Fruit fly (Drosophila melanogaster) whole organism, embryonic: Measurements from ENCODE around the gene AlkB.
A peak's percentile ranks its signal among the peaks of the same experiment; 100 is the strongest.

Experiments
- Awh ChIP-seq: fragments of 200-800 bp; sonication (Bioruptor generic); IDR thresholded peaks from 2 replicates; pipeline ENCODE4, ENCODE4 v1.3.6; 2022; ENCODE audit warnings: missing biosample characterization, missing genetic modification characterization
- CG10267 ChIP-seq: fragments of 200-800 bp; sonication (Bioruptor generic); optimal IDR thresholded peaks from 2 replicates; lab custom pipeline; 2018; ENCODE audit warnings: missing biosample characterization, mild to moderate bottlenecking, missing genetic modification characterization, moderate library complexity
- CG14441 ChIP-seq: fragments of 200-800 bp; sonication (Bioruptor generic); IDR thresholded peaks from 2 replicates; pipeline ENCODE4 v1.3.6; 2022; ENCODE audit warnings: missing biosample characterization, missing genetic modification characterization
- CG14710 ChIP-seq: fragments of 200-800 bp; sonication (Bioruptor generic); optimal IDR thresholded peaks from 3 replicates; lab custom pipeline; 2019; ENCODE audit warnings: missing biosample characterization, mild to moderate bottlenecking, missing genetic modification characterization, moderate library complexity
- CG1529 ChIP-seq: fragments of 200-800 bp; sonication (Bioruptor generic); optimal IDR thresholded peaks from 3 replicates; lab custom pipeline; 2018; ENCODE audit warnings: missing biosample characterization, missing genetic modification characterization
- CG1603 ChIP-seq: fragments of 200-800 bp; sonication (Bioruptor generic); optimal IDR thresholded peaks from 2 replicates; lab custom pipeline; 2019; ENCODE audit warnings: missing biosample characterization, mild to moderate bottlenecking, missing genetic modification characterization, moderate library complexity
- CG17328 ChIP-seq: fragments of 200-800 bp; sonication (Bioruptor generic); IDR thresholded peaks from 2 replicates; pipeline ENCODE4 v1.3.6; 2022; ENCODE audit warnings: missing biosample characterization, missing genetic modification characterization
- CG2712 ChIP-seq: fragments of 200-800 bp; optimal IDR thresholded peaks from 3 replicates; lab custom pipeline; 2019; ENCODE audit warnings: missing biosample characterization, mild to moderate bottlenecking, missing genetic modification characterization, moderate library complexity
- CG3995 ChIP-seq: fragments of 200-800 bp; sonication (Bioruptor generic); optimal IDR thresholded peaks from 3 replicates; lab custom pipeline; 2016; ENCODE audit warnings: missing biosample characterization, missing genetic modification characterization
- CG42726 ChIP-seq: fragments of 200-800 bp; sonication (Bioruptor generic); IDR thresholded peaks from 2 replicates; pipeline ENCODE4 v1.3.6; 2022; ENCODE audit warnings: missing biosample characterization, missing genetic modification characterization; ENCODE audit not compliant: partially characterized antibody
- CG6175 ChIP-seq: fragments of 200-800 bp; sonication (Bioruptor generic); IDR thresholded peaks from 3 replicates; pipeline ENCODE4 v1.3.6; 2022; ENCODE audit warnings: missing biosample characterization, missing genetic modification characterization
- CG7786 ChIP-seq: fragments of 200-800 bp; sonication (Bioruptor generic); optimal IDR thresholded peaks from 2 replicates; lab custom pipeline; 2016; ENCODE audit warnings: missing biosample characterization, missing genetic modification characterization
- CG7928 ChIP-seq: fragments of 200-800 bp; sonication (Bioruptor generic); optimal IDR thresholded peaks from 2 replicates; lab custom pipeline; 2017; ENCODE audit warnings: missing biosample characterization, mild to moderate bottlenecking, missing genetic modification characterization
- CG8290 ChIP-seq, 3 experiments: fragments of 200-800 bp; sonication (Bioruptor generic); optimal IDR thresholded peaks; 2 replicates each; lab custom pipeline; 2016 to 2019; ENCODE audit warnings: missing biosample characterization in 3 of 3, missing genetic modification characterization in 3 of 3, mild to moderate bottlenecking in 2 of 3, moderate library complexity in 1 of 3
- CG8924 ChIP-seq: fragments of 200-800 bp; optimal IDR thresholded peaks from 3 replicates; lab custom pipeline; 2019; ENCODE audit warnings: missing biosample characterization, mild to moderate bottlenecking, missing genetic modification characterization, moderate library complexity
- CrebB ChIP-seq: fragments of 200-800 bp; sonication (Bioruptor generic); optimal IDR thresholded peaks from 3 replicates; lab custom pipeline; 2018; ENCODE audit warnings: missing biosample characterization, mild to moderate bottlenecking, missing genetic modification characterization
- D ChIP-seq, 2 experiments: fragments of 200-800 bp in 1 of 2; fragments of >200 bp in 1 of 2; sonication (Bioruptor generic) in 1 of 2; optimal IDR thresholded peaks; 2 replicates in 1 of 2; 3 replicates in 1 of 2; lab custom pipeline; 2017; ENCODE audit warnings: mild to moderate bottlenecking in 1 of 2, missing biosample characterization in 1 of 2, missing genetic modification characterization in 1 of 2, missing genetic modification reagents in 1 of 2
- Dbx ChIP-seq: fragments of 200-800 bp; sonication (Bioruptor generic); IDR thresholded peaks from 3 replicates; pipeline ENCODE4 v1.3.6; 2022; ENCODE audit warnings: missing biosample characterization, missing genetic modification characterization
- Dll ChIP-seq: fragments of 200-800 bp; sonication (Bioruptor generic); IDR thresholded peaks from 4 replicates; pipeline ENCODE4 v1.3.6; 2022; ENCODE audit warnings: missing biosample characterization, missing genetic modification characterization; ENCODE audit not compliant: partially characterized antibody
- Hmx ChIP-seq: fragments of 200-800 bp; sonication (Bioruptor generic); optimal IDR thresholded peaks from 2 replicates; lab custom pipeline; 2016; ENCODE audit warnings: missing biosample characterization, missing genetic modification characterization
- Hr78 ChIP-seq, 2 experiments: fragments of 200-800 bp in 1 of 2; fragments of >200 bp in 1 of 2; sonication (Bioruptor generic) in 1 of 2; optimal IDR thresholded peaks; 2 replicates each; lab custom pipeline; 2017 to 2019; ENCODE audit warnings: missing biosample characterization in 2 of 2, missing genetic modification characterization in 2 of 2, mild to moderate bottlenecking in 1 of 2, moderate library complexity in 1 of 2
- MBD-R2 ChIP-seq: fragments of 200-800 bp; sonication (Bioruptor generic); IDR thresholded peaks from 2 replicates; pipeline ENCODE4 v1.3.6; 2022; ENCODE audit warnings: missing biosample characterization, missing genetic modification characterization
- NFAT ChIP-seq: fragments of 200-800 bp; sonication (Bioruptor generic); IDR thresholded peaks from 2 replicates; pipeline ENCODE4 v1.3.6; 2022; ENCODE audit warnings: missing biosample characterization, missing genetic modification characterization
- PHDP ChIP-seq: fragments of 200-800 bp; sonication (Bioruptor generic); optimal IDR thresholded peaks from 3 replicates; lab custom pipeline; 2018; ENCODE audit warnings: missing biosample characterization, mild to moderate bottlenecking, missing genetic modification characterization, moderate library complexity
- Scr ChIP-seq: fragments of 200-800 bp; sonication (Bioruptor generic); IDR thresholded peaks from 2 replicates; pipeline ENCODE4 v1.3.6; 2022; ENCODE audit warnings: missing biosample characterization, missing genetic modification characterization; ENCODE audit not compliant: partially characterized antibody
- Sin3A ChIP-seq: fragments of >200 bp; optimal IDR thresholded peaks from 2 replicates; lab custom pipeline; 2018
- Stat92E ChIP-seq, 3 experiments: fragments of >200 bp in 2 of 3; fragments of 200-800 bp in 1 of 3; sonication (Bioruptor generic) in 1 of 3; optimal IDR thresholded peaks; 2 replicates each; lab custom pipeline; 2017 to 2019; ENCODE audit warnings: missing biosample characterization in 3 of 3, missing genetic modification characterization in 3 of 3, mild to moderate bottlenecking in 1 of 3, moderate library complexity in 1 of 3
- ara ChIP-seq: fragments of 200-800 bp; sonication (Bioruptor generic); IDR thresholded peaks from 2 replicates; pipeline ENCODE4 v1.3.6; 2022; ENCODE audit warnings: missing biosample characterization, missing genetic modification characterization
- bcd ChIP-seq: fragments of 200-800 bp; sonication (Bioruptor generic); optimal IDR thresholded peaks from 2 replicates; lab custom pipeline; 2017; ENCODE audit warnings: missing biosample characterization, mild to moderate bottlenecking, missing genetic modification characterization
- chif ChIP-seq, 2 experiments: fragments of 200-800 bp; sonication (Bioruptor generic); optimal IDR thresholded peaks; 3 replicates each; lab custom pipeline; 2016; ENCODE audit warnings: missing biosample characterization in 2 of 2, missing genetic modification characterization in 2 of 2
- chinmo ChIP-seq: fragments of 200-800 bp; sonication (Bioruptor generic); IDR thresholded peaks from 4 replicates; pipeline ENCODE4 v1.3.6; 2022; ENCODE audit warnings: missing biosample characterization, missing genetic modification characterization; ENCODE audit not compliant: partially characterized antibody
- dm ChIP-seq: fragments of 200-800 bp; sonication (Bioruptor generic); optimal IDR thresholded peaks from 3 replicates; lab custom pipeline; 2016; ENCODE audit warnings: missing biosample characterization, missing genetic modification characterization
- dpn ChIP-seq, 2 experiments: fragments of 200-800 bp; sonication (Bioruptor generic); optimal IDR thresholded peaks; 3 replicates each; lab custom pipeline; 2016; ENCODE audit warnings: missing biosample characterization in 2 of 2, missing genetic modification characterization in 2 of 2
- ewg ChIP-seq: fragments of 200-800 bp; sonication (Bioruptor generic); optimal IDR thresholded peaks from 3 replicates; lab custom pipeline; 2017; ENCODE audit warnings: mild to moderate bottlenecking, missing biosample characterization, missing genetic modification reagents, missing genetic modification characterization
- grn ChIP-seq: fragments of 200-800 bp; sonication (Bioruptor generic); optimal IDR thresholded peaks from 3 replicates; lab custom pipeline; 2017; ENCODE audit warnings: missing biosample characterization, missing genetic modification characterization
- insv ChIP-seq, 2 experiments: fragments of 200-800 bp; sonication (Bioruptor generic); optimal IDR thresholded peaks; 3 replicates each; lab custom pipeline; 2016 to 2018; ENCODE audit warnings: missing biosample characterization in 2 of 2, missing genetic modification characterization in 2 of 2
- kay ChIP-seq: fragments of 200-800 bp; sonication (Bioruptor generic); optimal IDR thresholded peaks from 2 replicates; lab custom pipeline; 2016; ENCODE audit warnings: missing biosample characterization, missing genetic modification characterization
- mirr ChIP-seq: fragments of 200-800 bp; sonication (Bioruptor generic); optimal IDR thresholded peaks from 3 replicates; lab custom pipeline; 2018; ENCODE audit warnings: missing biosample characterization, mild to moderate bottlenecking, missing genetic modification characterization
- nmo ChIP-seq: fragments of 200-800 bp; sonication (Bioruptor generic); optimal IDR thresholded peaks from 2 replicates; lab custom pipeline; 2018; ENCODE audit warnings: missing biosample characterization, mild to moderate bottlenecking, missing genetic modification characterization, moderate library complexity
- onecut ChIP-seq: fragments of 200-800 bp; sonication (Bioruptor generic); IDR thresholded peaks from 2 replicates; pipeline ENCODE4 v1.3.6; 2022; ENCODE audit warnings: missing biosample characterization, missing genetic modification characterization
- pzg ChIP-seq: fragments of 200-800 bp; sonication (Bioruptor generic); optimal IDR thresholded peaks from 3 replicates; lab custom pipeline; 2018; ENCODE audit warnings: missing biosample characterization, mild to moderate bottlenecking, missing genetic modification characterization, moderate library complexity
- row ChIP-seq: fragments of 200-800 bp; sonication (Bioruptor generic); IDR thresholded peaks from 3 replicates; pipeline ENCODE4 v1.3.6; 2022; ENCODE audit warnings: missing biosample characterization, missing genetic modification characterization
- sc ChIP-seq, 3 experiments: fragments of >200 bp in 2 of 3; fragments of 200-800 bp in 1 of 3; sonication (Bioruptor generic) in 1 of 3; optimal IDR thresholded peaks; 2 replicates in 2 of 3; 3 replicates in 1 of 3; lab custom pipeline; 2017; ENCODE audit warnings: mild to moderate bottlenecking in 1 of 3, missing biosample characterization in 1 of 3, missing genetic modification characterization in 1 of 3, missing genetic modification reagents in 1 of 3
- sens-2 ChIP-seq: fragments of 200-800 bp; sonication (Bioruptor generic); IDR thresholded peaks from 2 replicates; pipeline ENCODE4 v1.3.6; 2022; ENCODE audit warnings: missing biosample characterization, missing genetic modification characterization
- sna ChIP-seq: fragments of 200-800 bp; sonication (Bioruptor generic); IDR thresholded peaks from 2 replicates; pipeline ENCODE4 v1.3.6; 2022; ENCODE audit warnings: missing biosample characterization, missing genetic modification characterization; ENCODE audit not compliant: partially characterized antibody
- sob ChIP-seq: fragments of 200-800 bp; sonication (Bioruptor generic); IDR thresholded peaks from 2 replicates; pipeline ENCODE4 v1.3.6; 2022; ENCODE audit warnings: missing biosample characterization, missing genetic modification characterization
- zfh2 ChIP-seq: fragments of 200-800 bp; sonication (Bioruptor generic); optimal IDR thresholded peaks from 2 replicates; lab custom pipeline; 2016; ENCODE audit warnings: missing biosample characterization, missing genetic modification characterization

AlkB gene

DNA sequence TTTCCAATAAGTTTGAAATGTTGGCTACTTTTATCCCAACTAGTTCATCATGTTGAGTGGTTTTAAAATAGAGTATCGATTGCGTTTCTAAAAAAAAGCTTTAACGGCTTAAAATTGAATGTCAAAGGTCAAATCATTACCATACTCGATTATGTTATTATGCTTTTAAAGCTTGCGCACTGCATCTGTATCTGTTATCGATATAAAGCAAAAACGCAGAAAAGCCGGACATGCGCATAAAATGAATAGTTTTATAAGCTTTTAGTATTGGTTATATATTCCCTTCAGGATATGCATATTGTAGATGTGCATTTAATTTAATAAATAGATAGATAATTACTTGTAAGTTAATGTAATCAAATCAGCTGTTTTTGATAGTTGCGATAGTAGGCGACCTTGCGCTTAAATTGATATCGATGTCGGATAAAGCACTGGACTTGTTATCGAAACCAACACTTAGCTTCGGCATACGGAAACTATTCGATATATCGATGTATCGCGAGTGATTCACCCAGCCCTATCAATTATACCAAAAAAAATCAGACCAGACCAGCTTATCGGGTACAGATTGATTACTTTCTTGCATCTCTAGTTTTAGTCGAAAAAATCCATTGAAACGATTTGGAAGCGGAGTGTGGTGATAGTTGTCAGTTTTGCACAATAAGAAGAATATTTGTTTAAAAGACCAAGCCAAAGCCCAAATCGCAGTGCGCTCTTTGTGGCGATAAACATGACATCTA lies 32.5 kb upstream of the AlkB start, which contains the start of gene shi (continued):
- TF ChIP-seq grn (GFP tag; lab: Kevin White, UChicago) (peak; percentile 52), NFAT (GFP tag; lab: Robert Waterston, UW) (no peak), Sin3A (lab: Kevin White, UChicago) (peak; percentile 52), sna (GFP tag; lab: Robert Waterston, UW) (peak; percentile 93), PHDP (tag; lab: Kevin White, UChicago) (peak; percentile 11), Hr78 (GFP tag; optimal IDR thresholded peaks at IDR 0.05; lab: Kevin White, UChicago) (peak in 1 of 2 experiments; percentile 100), CG42726 (GFP tag; lab: Robert Waterston, UW) (peak; percentile 98), Dll (GFP tag; lab: Robert Waterston, UW) (peak; percentile 95), sens-2 (GFP tag; lab: Robert Waterston, UW) (no peak), Awh (GFP tag; lab: Robert Waterston, UW) (no peak), zfh2 (GFP tag; lab: Kevin White, UChicago) (peak; percentile 13), CG14710 (tag; lab: Kevin White, UChicago) (peak; percentile 60), Hmx (no peak), pzg (GFP tag; lab: Kevin White, UChicago) (peak; percentile 94), ewg (GFP tag; lab: Kevin White, UChicago) (peak; percentile 97), CG10267 (peak; percentile 70), CG7928 (GFP tag; lab: Kevin White, UChicago) (peak; percentile 83), chinmo (GFP tag; lab: Robert Waterston, UW) (peak; percentile 96), CG3995 (GFP tag; lab: Kevin White, UChicago) (peak; percentile 9), CG8924 (tag; lab: Kevin White, UChicago) (peak; percentile 56), sc (optimal IDR thresholded peaks at IDR 0.05; lab: Kevin White, UChicago) (no peak), sc (GFP tag; optimal IDR thresholded peaks at IDR 0.05; lab: Kevin White, UChicago) (no peak), D (optimal IDR thresholded peaks at IDR 0.05; lab: Kevin White, UChicago) (no peak), D (GFP tag; optimal IDR thresholded peaks at IDR 0.05; lab: Kevin White, UChicago) (no peak), mirr (GFP tag; lab: Kevin White, UChicago) (peak; percentile 59), Scr (GFP tag; lab: Robert Waterston, UW) (peak; percentile 96), CG6175 (GFP tag; lab: Robert Waterston, UW) (no peak), Dbx (GFP tag; lab: Robert Waterston, UW) (peak; percentile 61; the same call in 2 of the 3 replicates), CrebB (tag; lab: Kevin White, UChicago) (peak; percentile 32), MBD-R2 (GFP tag; lab: Robert Waterston, UW) (peak; percentile 47), CG7786 (peak; percentile 14), dpn (GFP tag; optimal IDR thresholded peaks at IDR 0.05; lab: Kevin White, UChicago) (peak; percentile 23 to 35), chif (GFP tag; optimal IDR thresholded peaks at IDR 0.05; lab: Kevin White, UChicago) (no peak), onecut (GFP tag; lab: Robert Waterston, UW) (peak; percentile 22), dm (GFP tag; lab: Kevin White, UChicago) (peak; percentile 26), CG2712 (peak; percentile 46), CG1603 (tag; lab: Kevin White, UChicago) (peak; percentile 79), CG17328 (GFP tag; lab: Robert Waterston, UW) (0 out of 2 replicates have a peak, but pooled peaks have one; percentile 14), nmo (GFP tag; lab: Kevin White, UChicago) (peak; percentile 62), row (GFP tag; lab: Robert Waterston, UW) (peak; percentile 67), Stat92E (GFP tag; optimal IDR thresholded peaks at IDR 0.05; lab: Kevin White, UChicago) (no peak), sob (GFP tag; lab: Robert Waterston, UW) (peak; percentile 35; the same call in 1 of the 2 replicates), CG8290 (GFP tag; optimal IDR thresholded peaks at IDR 0.05; lab: Kevin White, UChicago) (peak; percentile 48), CG8290 (tag; optimal IDR thresholded peaks at IDR 0.05; lab: Kevin White, UChicago) (peak in 1 of 2 experiments; percentile 75), CG1529 (GFP tag; lab: Kevin White, UChicago) (no peak), kay (GFP tag; lab: Kevin White, UChicago) (peak; percentile 18), ara (GFP tag; lab: Robert Waterston, UW) (no peak), bcd (peak; percentile 3), insv (GFP tag; optimal IDR thresholded peaks at IDR 0.05; lab: Kevin White, UChicago) (peak in 1 of 2 experiments; percentile 67), CG14441 (no peak)
